Worm (Caenorhabditis elegans): ENCODE measurements around the gene adbp-1.

The adbp-1 gene

ce11 chrII:11418476-11418875 lies 25.5 kb upstream of the adbp-1 start:
- TF ChIP-seq odd-2 (tag; optimal IDR thresholded peaks at IDR 0.05) (no peak), nhr-11 (tag; optimal IDR thresholded peaks at IDR 0.05) (no peak), fkh-10 (GFP tag; optimal IDR thresholded peaks at IDR 0.05) (no peak), unc-55 (GFP tag; optimal IDR thresholded peaks at IDR 0.05) (no peak), ceh-19 (GFP tag; optimal IDR thresholded peaks at IDR 0.05) (no peak), eyg-1 (tag; optimal IDR thresholded peaks at IDR 0.05) (no peak), zip-5 (tag; optimal IDR thresholded peaks at IDR 0.05) (no peak), hlh-8 (tag; optimal IDR thresholded peaks at IDR 0.05) (no peak), ceh-30 (tag; optimal IDR thresholded peaks at IDR 0.05) (no peak), ama-1 (optimal IDR thresholded peaks at IDR 0.05) (no peak), pros-1 (tag; optimal IDR thresholded peaks at IDR 0.05) (no peak), ceh-34 (tag; optimal IDR thresholded peaks at IDR 0.05) (no peak), elt-4 (tag; optimal IDR thresholded peaks at IDR 0.05) (no peak), ref-2 (tag; optimal IDR thresholded peaks at IDR 0.05) (no peak), T23F11.4 (GFP tag; optimal IDR thresholded peaks at IDR 0.05) (no peak), unc-86 (tag; optimal IDR thresholded peaks at IDR 0.05) (no peak), Y22D7AL.16 (tag; optimal IDR thresholded peaks at IDR 0.05) (no peak), ceh-14 (tag; optimal IDR thresholded peaks at IDR 0.05) (no peak), pqm-1 (tag; optimal IDR thresholded peaks at IDR 0.05) (no peak), hlh-30 (tag; optimal IDR thresholded peaks at IDR 0.05; ENCODE audit: insufficient read depth) (no peak)

- TF ChIP-seq ceh-48 (tag; optimal IDR thresholded peaks at IDR 0.05) (no peak), ceh-30 (tag; optimal IDR thresholded peaks at IDR 0.05) (no peak), tbx-7 (tag; optimal IDR thresholded peaks at IDR 0.05) (no peak), pax-1 (tag; optimal IDR thresholded peaks at IDR 0.05) (no peak), odd-2 (tag; optimal IDR thresholded peaks at IDR 0.05) (no peak), pat-9 (tag; optimal IDR thresholded peaks at IDR 0.05) (no peak), C38D4.7 (GFP tag; optimal IDR thresholded peaks at IDR 0.05) (no peak), pag-3 (tag; optimal IDR thresholded peaks at IDR 0.05; ENCODE audit: borderline replicate concordance) (no peak), rnt-1 (tag; optimal IDR thresholded peaks at IDR 0.05) (no peak), ceh-19 (GFP tag; optimal IDR thresholded peaks at IDR 0.05) (no peak)
Observed at ce11 chrII:11424032-11424431, 19.9 kb upstream of the adbp-1 start.

- TF ChIP-seq ztf-16 (tag; optimal IDR thresholded peaks at IDR 0.05), result no peak
- TF ChIP-seq ceh-22 (tag; optimal IDR thresholded peaks at IDR 0.05), result no peak
- no peak for TF ChIP-seq T23F11.4 (GFP tag; optimal IDR thresholded peaks at IDR 0.05)
- TF ChIP-seq unc-3 (GFP tag; conservative IDR thresholded peaks at IDR 0.05), result no peak
- no peak for TF ChIP-seq unc-3 (tag; optimal IDR thresholded peaks at IDR 0.05)
- no peak for TF ChIP-seq F13H6.1 (tag; optimal IDR thresholded peaks at IDR 0.05)
- TF ChIP-seq ceh-48 (tag; optimal IDR thresholded peaks at IDR 0.05), result no peak
- no peak for TF ChIP-seq ceh-2 (tag; optimal IDR thresholded peaks at IDR 0.05)
- no peak for TF ChIP-seq sox-4 (tag; optimal IDR thresholded peaks at IDR 0.05)
- TF ChIP-seq ets-4 (tag; optimal IDR thresholded peaks at IDR 0.05), result no peak
- TF ChIP-seq unc-42 (tag; optimal IDR thresholded peaks at IDR 0.05), result no peak
- no peak for TF ChIP-seq ceh-19 (GFP tag; optimal IDR thresholded peaks at IDR 0.05)
- no peak for TF ChIP-seq nfya-1 (tag; optimal IDR thresholded peaks at IDR 0.05)
- TF ChIP-seq elt-4 (tag; optimal IDR thresholded peaks at IDR 0.05), result no peak
- TF ChIP-seq ceh-18 (tag; optimal IDR thresholded peaks at IDR 0.05), result no peak
- no peak for TF ChIP-seq K09A11.1 (tag; optimal IDR thresholded peaks at IDR 0.05; ENCODE audit: insufficient read depth)
- TF ChIP-seq hlh-6 (tag; optimal IDR thresholded peaks at IDR 0.05), result no peak
- TF ChIP-seq pha-2 (tag; optimal IDR thresholded peaks at IDR 0.05), result no peak
- no peak for TF ChIP-seq hlh-8 (tag; optimal IDR thresholded peaks at IDR 0.05)
- no peak for TF ChIP-seq zip-5 (tag; optimal IDR thresholded peaks at IDR 0.05)
- no peak for TF ChIP-seq ttx-3 (tag; optimal IDR thresholded peaks at IDR 0.05)
Observed at ce11 chrII:11424579-11425316, 19.2 kb upstream of the adbp-1 start, which contains the start of gene C05D12.3. TSS of gene C05D12.3 (plus strand) at chrII:11425266.

All from whole organism, late embryonic.